Worm (Caenorhabditis elegans): Measurements from ENCODE around the gene fbxa-108.

- no peak for TF ChIP-seq B0261.1 (tag; optimal IDR thresholded peaks at IDR 0.05)
- no peak for TF ChIP-seq bed-1 (GFP tag; IDR thresholded peaks at IDR 0.05)
- no peak for TF ChIP-seq attf-6 (GFP tag; IDR thresholded peaks at IDR 0.05)
- TF ChIP-seq ceh-58 (GFP tag; IDR thresholded peaks at IDR 0.05): no peak
- no peak for TF ChIP-seq F33H1.4 (GFP tag; IDR thresholded peaks at IDR 0.05)
- TF ChIP-seq bed-2 (GFP tag; IDR thresholded peaks at IDR 0.05): no peak
- no peak for TF ChIP-seq mxl-1 (tag; optimal IDR thresholded peaks at IDR 0.05)
Observed at ce11 chrV:17699097-17699496, 39.9 kb upstream of the fbxa-108 start, which contains the start of gene Y26G10.4.
